Fruit fly (Drosophila melanogaster): ENCODE results near the gene CG13771.

DNA sequence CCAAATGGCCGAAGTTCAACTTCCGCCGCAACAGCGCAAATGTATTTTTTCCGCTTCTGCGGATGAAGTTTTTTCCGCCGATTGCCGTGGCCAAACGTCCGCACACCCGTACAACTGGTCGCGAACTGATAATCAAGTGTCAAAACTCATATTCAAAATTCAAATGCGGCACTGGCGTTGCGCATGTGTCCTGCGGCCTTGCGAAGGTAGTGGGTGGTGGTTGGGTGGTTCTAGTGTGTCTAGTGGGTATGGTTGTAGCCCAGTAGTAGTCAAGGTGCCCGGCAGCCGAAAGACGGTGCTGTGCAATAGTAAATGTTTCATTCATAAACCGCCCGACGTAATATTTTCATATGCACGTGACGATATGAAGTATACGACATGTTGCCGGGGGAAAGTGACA, 41.8 kb downstream of the CG13771 start, which contains the start of gene DIP-iota:
- no peak for TF ChIP-seq brk (GFP tag; optimal IDR thresholded peaks at IDR 0.05)
- no peak for TF ChIP-seq Rel (GFP tag; optimal IDR thresholded peaks at IDR 0.05)
- no peak for TF ChIP-seq Rel (tag; optimal IDR thresholded peaks at IDR 0.05)
- TF ChIP-seq h (GFP tag; optimal IDR thresholded peaks at IDR 0.05) = no peak
- no peak for TF ChIP-seq fru (GFP tag; optimal IDR thresholded peaks at IDR 0.05)
- TF ChIP-seq dsf (GFP tag; optimal IDR thresholded peaks at IDR 0.05; ENCODE audit: borderline replicate concordance) = no peak
- TF ChIP-seq psq (GFP tag; optimal IDR thresholded peaks at IDR 0.05) = no peak
- TF ChIP-seq HLH106 (tag; optimal IDR thresholded peaks at IDR 0.05) = no peak

All from whole organism, wandering third instar larva.